Fruit fly (Drosophila melanogaster): ENCODE results near the gene vari.

- TF ChIP-seq EcR (GFP tag; optimal IDR thresholded peaks at IDR 0.05) = no peak
- TF ChIP-seq CG13204 (GFP tag; optimal IDR thresholded peaks at IDR 0.05) = no peak
- no peak for TF ChIP-seq CG34367 (tag; optimal IDR thresholded peaks at IDR 0.05)
- no peak for TF ChIP-seq CG4496 (GFP tag; IDR thresholded peaks at IDR 0.05)
- no peak for TF ChIP-seq Pif1B (GFP tag; optimal IDR thresholded peaks at IDR 0.05)
- TF ChIP-seq Ets98B (GFP tag; IDR thresholded peaks at IDR 0.05) = no peak
- TF ChIP-seq fd96Ca (GFP tag; IDR thresholded peaks at IDR 0.05) = no peak
- TF ChIP-seq rn (GFP tag; IDR thresholded peaks at IDR 0.05) = no peak
- TF ChIP-seq gl (tag; optimal IDR thresholded peaks at IDR 0.05) = no peak
- TF ChIP-seq CG15710 (tag; optimal IDR thresholded peaks at IDR 0.05) = no peak
- TF ChIP-seq CG9948 (tag; optimal IDR thresholded peaks at IDR 0.05) = no peak
- no peak for TF ChIP-seq CG12605 (GFP tag; IDR thresholded peaks at IDR 0.05)
- no peak for TF ChIP-seq CG8159 (tag; optimal IDR thresholded peaks at IDR 0.05)
Measured at dm6 chr2L:20818432-20818831, 21.6 kb upstream of the vari start, which contains the start of gene CheB38a.

Measured in whole organism, pupa.